Fruit fly (Drosophila melanogaster) whole organism, embryonic: ENCODE data around the gene CG33489.

Experiments
- Adf1 ChIP-seq: fragments of 200-800 bp; sonication (Bioruptor generic); IDR thresholded peaks from 2 replicates; pipeline ENCODE4 v1.3.6; 2022; ENCODE audit warnings: missing biosample characterization, missing genetic modification characterization
- B-H2 ChIP-seq: fragments of 200-800 bp; sonication (Bioruptor generic); optimal IDR thresholded peaks from 2 replicates; lab custom pipeline; 2018; ENCODE audit warnings: missing biosample characterization, mild to moderate bottlenecking, missing genetic modification characterization
- BtbVII ChIP-seq: fragments of 200-800 bp; sonication (Bioruptor generic); optimal IDR thresholded peaks from 3 replicates; lab custom pipeline; 2017; ENCODE audit warnings: missing biosample characterization, mild to moderate bottlenecking, missing genetic modification characterization
- CG10267 ChIP-seq: fragments of 200-800 bp; sonication (Bioruptor generic); optimal IDR thresholded peaks from 2 replicates; lab custom pipeline; 2018; ENCODE audit warnings: missing biosample characterization, mild to moderate bottlenecking, missing genetic modification characterization, moderate library complexity
- CG10565 ChIP-seq: fragments of 200-800 bp; sonication (Bioruptor generic); optimal IDR thresholded peaks from 3 replicates; lab custom pipeline; 2016; ENCODE audit warnings: missing biosample characterization, mild to moderate bottlenecking, missing genetic modification characterization
- CG10979 ChIP-seq: fragments of 200-800 bp; sonication (Bioruptor generic); optimal IDR thresholded peaks from 2 replicates; lab custom pipeline; 2018; ENCODE audit warnings: missing biosample characterization, mild to moderate bottlenecking, missing genetic modification characterization, moderate library complexity
- CG11696 ChIP-seq: fragments of 200-800 bp; sonication (Bioruptor generic); IDR thresholded peaks from 2 replicates; pipeline ENCODE4 v1.3.6; 2022; ENCODE audit warnings: missing biosample characterization, missing genetic modification characterization
- CG12071 ChIP-seq: fragments of 200-800 bp; sonication (Bioruptor generic); optimal IDR thresholded peaks from 3 replicates; lab custom pipeline; 2018; ENCODE audit warnings: missing biosample characterization, mild to moderate bottlenecking, missing genetic modification characterization
- CG12219 ChIP-seq: fragments of 200-800 bp; sonication (Bioruptor generic); optimal IDR thresholded peaks from 3 replicates; lab custom pipeline; 2018; ENCODE audit warnings: missing biosample characterization, mild to moderate bottlenecking, missing genetic modification characterization
- CG15601 ChIP-seq: fragments of 200-800 bp; sonication (Bioruptor generic); optimal IDR thresholded peaks from 3 replicates; lab custom pipeline; 2019; ENCODE audit warnings: missing biosample characterization, mild to moderate bottlenecking, missing genetic modification characterization, moderate library complexity
- CG17361 ChIP-seq: fragments of 200-800 bp; sonication (Bioruptor generic); IDR thresholded peaks from 3 replicates; pipeline ENCODE4 v1.3.6; 2022; ENCODE audit warnings: missing biosample characterization, missing genetic modification characterization
- CG17568 ChIP-seq: fragments of 200-800 bp; sonication (Bioruptor generic); optimal IDR thresholded peaks from 2 replicates; lab custom pipeline; 2018; ENCODE audit warnings: missing biosample characterization, mild to moderate bottlenecking, missing genetic modification characterization, moderate library complexity
- CG1832 ChIP-seq: fragments of 200-800 bp; sonication (Bioruptor generic); optimal IDR thresholded peaks from 2 replicates; lab custom pipeline; 2017; ENCODE audit warnings: missing biosample characterization, mild to moderate bottlenecking, missing genetic modification characterization, inconsistent platforms
- CG2116 ChIP-seq: fragments of 200-800 bp; sonication (Bioruptor generic); optimal IDR thresholded peaks from 3 replicates; lab custom pipeline; 2018; ENCODE audit warnings: missing biosample characterization, mild to moderate bottlenecking, missing genetic modification characterization
- CG31388 ChIP-seq: fragments of 200-800 bp; sonication (Bioruptor generic); optimal IDR thresholded peaks from 2 replicates; lab custom pipeline; 2016; ENCODE audit warnings: missing biosample characterization, missing genetic modification characterization
- CG31441 ChIP-seq: fragments of 200-800 bp; sonication (Bioruptor generic); IDR thresholded peaks from 2 replicates; pipeline ENCODE4 v1.3.6; 2022; ENCODE audit warnings: missing biosample characterization, missing genetic modification characterization
- CG3847 ChIP-seq: fragments of 200-800 bp; sonication (Bioruptor generic); IDR thresholded peaks from 2 replicates; pipeline ENCODE4 v1.3.6; 2022; ENCODE audit warnings: missing biosample characterization, missing genetic modification characterization
- CG3995 ChIP-seq: fragments of 200-800 bp; sonication (Bioruptor generic); optimal IDR thresholded peaks from 3 replicates; lab custom pipeline; 2016; ENCODE audit warnings: missing biosample characterization, missing genetic modification characterization
- CG4404 ChIP-seq: fragments of 200-800 bp; sonication (Bioruptor generic); IDR thresholded peaks from 2 replicates; pipeline ENCODE4 v1.3.6; 2022; ENCODE audit warnings: missing biosample characterization, missing genetic modification characterization
- CG4730 ChIP-seq: fragments of 200-800 bp; sonication (Bioruptor generic); IDR thresholded peaks from 2 replicates; pipeline ENCODE4 v1.3.6; 2022; ENCODE audit warnings: missing biosample characterization, missing genetic modification characterization
- CG6175 ChIP-seq: fragments of 200-800 bp; sonication (Bioruptor generic); IDR thresholded peaks from 3 replicates; pipeline ENCODE4 v1.3.6; 2022; ENCODE audit warnings: missing biosample characterization, missing genetic modification characterization
- CG6854 ChIP-seq: fragments of 200-800 bp; sonication (Bioruptor generic); optimal IDR thresholded peaks from 3 replicates; lab custom pipeline; 2017; ENCODE audit warnings: missing biosample characterization, mild to moderate bottlenecking, missing genetic modification characterization
- CG9215 ChIP-seq: fragments of 200-800 bp; sonication (Bioruptor generic); IDR thresholded peaks from 2 replicates; pipeline ENCODE4 v1.3.6; 2022; ENCODE audit warnings: missing biosample characterization, missing genetic modification characterization
- D19A ChIP-seq: fragments of 200-800 bp; optimal IDR thresholded peaks from 3 replicates; lab custom pipeline; 2019; ENCODE audit warnings: missing biosample characterization, mild to moderate bottlenecking, missing genetic modification characterization, moderate library complexity
- Dfd ChIP-seq, 2 experiments: fragments of >200 bp; optimal IDR thresholded peaks; 2 replicates each; lab custom pipeline; 2017; ENCODE audit warnings: missing biosample characterization in 2 of 2, missing genetic modification characterization in 2 of 2
- Doc2 ChIP-seq: fragments of 200-800 bp; sonication (Bioruptor generic); IDR thresholded peaks from 2 replicates; pipeline ENCODE4 v1.3.6; 2022; ENCODE audit warnings: missing biosample characterization, missing genetic modification characterization
- MESR4 ChIP-seq: fragments of 200-800 bp; sonication (Bioruptor generic); optimal IDR thresholded peaks from 2 replicates; lab custom pipeline; 2018; ENCODE audit warnings: missing biosample characterization, mild to moderate bottlenecking, missing genetic modification characterization, moderate library complexity
- Meics ChIP-seq: fragments of 200-800 bp; sonication (Bioruptor generic); optimal IDR thresholded peaks from 2 replicates; lab custom pipeline; 2017; ENCODE audit warnings: missing biosample characterization, mild to moderate bottlenecking, missing genetic modification characterization
- NfI ChIP-seq: fragments of 200-800 bp; sonication (Bioruptor generic); optimal IDR thresholded peaks from 3 replicates; lab custom pipeline; 2018; ENCODE audit warnings: missing biosample characterization, mild to moderate bottlenecking, missing genetic modification characterization, moderate library complexity
- Optix ChIP-seq: fragments of 200-800 bp; sonication (Bioruptor generic); IDR thresholded peaks from 3 replicates; pipeline ENCODE4 v1.3.6; 2022; ENCODE audit warnings: missing biosample characterization, missing genetic modification characterization
- PHDP ChIP-seq: fragments of 200-800 bp; sonication (Bioruptor generic); optimal IDR thresholded peaks from 3 replicates; lab custom pipeline; 2018; ENCODE audit warnings: missing biosample characterization, mild to moderate bottlenecking, missing genetic modification characterization, moderate library complexity
- Sox102F ChIP-seq: fragments of 200-800 bp; sonication (Bioruptor generic); optimal IDR thresholded peaks from 2 replicates; lab custom pipeline; 2018; ENCODE audit warnings: missing biosample characterization, mild to moderate bottlenecking, missing genetic modification characterization, moderate library complexity
- bbx ChIP-seq: fragments of 200-800 bp; sonication (Bioruptor generic); IDR thresholded peaks from 2 replicates; pipeline ENCODE4 v1.3.6; 2022; ENCODE audit warnings: missing biosample characterization, missing genetic modification characterization; ENCODE audit not compliant: partially characterized antibody
- chinmo ChIP-seq: fragments of 200-800 bp; sonication (Bioruptor generic); IDR thresholded peaks from 4 replicates; pipeline ENCODE4 v1.3.6; 2022; ENCODE audit warnings: missing biosample characterization, missing genetic modification characterization; ENCODE audit not compliant: partially characterized antibody
- crp ChIP-seq, 2 experiments: fragments of 200-800 bp; sonication (Bioruptor generic); optimal IDR thresholded peaks; 2 replicates in 1 of 2; 3 replicates in 1 of 2; lab custom pipeline; 2017; ENCODE audit warnings: missing biosample characterization in 2 of 2, missing genetic modification characterization in 2 of 2, mild to moderate bottlenecking in 1 of 2, moderate library complexity in 1 of 2
- dpn ChIP-seq, 2 experiments: fragments of 200-800 bp; sonication (Bioruptor generic); optimal IDR thresholded peaks; 3 replicates each; lab custom pipeline; 2016; ENCODE audit warnings: missing biosample characterization in 2 of 2, missing genetic modification characterization in 2 of 2
- fd3F ChIP-seq: fragments of 200-800 bp; sonication (Bioruptor generic); optimal IDR thresholded peaks from 2 replicates; lab custom pipeline; 2018; ENCODE audit warnings: missing biosample characterization, mild to moderate bottlenecking, missing genetic modification characterization, moderate library complexity
- gcm2 ChIP-seq: fragments of 200-800 bp; sonication (Bioruptor generic); optimal IDR thresholded peaks from 2 replicates; lab custom pipeline; 2016; ENCODE audit warnings: missing biosample characterization, missing genetic modification characterization
- gro ChIP-seq: fragments of 200-800 bp; sonication (Bioruptor generic); optimal IDR thresholded peaks from 2 replicates; lab custom pipeline; 2016; ENCODE audit warnings: missing biosample characterization, missing genetic modification characterization
- gsb ChIP-seq: fragments of 200-800 bp; sonication (Bioruptor generic); IDR thresholded peaks from 2 replicates; pipeline ENCODE4 v1.3.6; 2022; ENCODE audit warnings: missing biosample characterization, missing genetic modification characterization
- gsb-n ChIP-seq: fragments of 200-800 bp; sonication (Bioruptor generic); optimal IDR thresholded peaks from 3 replicates; lab custom pipeline; 2018; ENCODE audit warnings: missing biosample characterization, mild to moderate bottlenecking, missing genetic modification characterization
- hbn ChIP-seq: fragments of 200-800 bp; sonication (Bioruptor generic); IDR thresholded peaks from 2 replicates; pipeline ENCODE4 v1.3.6; 2022; ENCODE audit warnings: missing biosample characterization, missing genetic modification characterization; ENCODE audit not compliant: partially characterized antibody
- jumu ChIP-seq: fragments of 200-800 bp; sonication (Bioruptor generic); optimal IDR thresholded peaks from 3 replicates; lab custom pipeline; 2016; ENCODE audit warnings: missing biosample characterization, missing genetic modification characterization
- lbe ChIP-seq: fragments of 200-800 bp; sonication (Bioruptor generic); optimal IDR thresholded peaks from 2 replicates; lab custom pipeline; 2016; ENCODE audit warnings: missing biosample characterization, mild to moderate bottlenecking, missing genetic modification characterization
- maf-S ChIP-seq: fragments of 200-800 bp; sonication (Bioruptor generic); optimal IDR thresholded peaks from 2 replicates; lab custom pipeline; 2016; ENCODE audit warnings: missing biosample characterization, missing genetic modification characterization
- p53 ChIP-seq: fragments of 200-800 bp; sonication (Bioruptor generic); optimal IDR thresholded peaks from 2 replicates; lab custom pipeline; 2016; ENCODE audit warnings: missing biosample characterization, missing genetic modification characterization
- psq ChIP-seq: fragments of 200-800 bp; sonication (Bioruptor generic); optimal IDR thresholded peaks from 2 replicates; lab custom pipeline; 2017; ENCODE audit warnings: missing biosample characterization, missing genetic modification characterization
- tgo ChIP-seq: fragments of 200-800 bp; sonication (Bioruptor generic); IDR thresholded peaks from 3 replicates; pipeline ENCODE4 v1.3.6; 2022; ENCODE audit warnings: missing biosample characterization, missing genetic modification characterization
- trem ChIP-seq: fragments of 200-800 bp; optimal IDR thresholded peaks from 3 replicates; lab custom pipeline; 2019; ENCODE audit warnings: missing biosample characterization, mild to moderate bottlenecking, missing genetic modification characterization, moderate library complexity
- usp ChIP-seq: fragments of >200 bp; optimal IDR thresholded peaks from 2 replicates; lab custom pipeline; 2017; ENCODE audit warnings: missing biosample characterization, missing genetic modification characterization
- z ChIP-seq: fragments of 200-800 bp; sonication (Bioruptor generic); IDR thresholded peaks from 3 replicates; pipeline ENCODE4 v1.3.6; 2022; ENCODE audit warnings: missing biosample characterization, missing genetic modification characterization

Gene CG33489

DNA sequence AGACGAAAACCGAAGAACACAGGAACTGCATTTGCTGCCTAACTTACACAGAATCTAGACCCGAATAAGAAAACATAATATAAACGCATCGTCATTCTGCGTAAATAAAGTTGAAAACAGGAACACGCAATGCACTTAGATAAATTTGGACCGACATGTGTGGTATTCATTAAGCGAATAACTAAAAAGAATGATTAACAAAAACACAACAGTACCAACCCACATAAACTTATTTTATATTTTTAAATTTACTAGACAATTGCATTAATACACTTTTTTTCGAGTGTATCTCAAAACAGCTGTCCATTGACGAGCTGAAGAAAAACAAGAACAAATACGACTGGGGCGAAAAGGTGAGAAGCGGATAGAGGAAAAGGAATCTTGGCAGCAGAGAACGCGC lies 22.5 kb downstream of the CG33489 start (continued):
- TF ChIP-seq dpn (GFP tag; optimal IDR thresholded peaks at IDR 0.05; lab: Kevin White, UChicago), result peak; percentile 70 to 80
- peak; percentile 80 for TF ChIP-seq Sox102F (GFP tag; lab: Kevin White, UChicago)
- peak; percentile 71 for TF ChIP-seq CG12219 (GFP tag; lab: Kevin White, UChicago)
- TF ChIP-seq gcm2 (GFP tag; lab: Kevin White, UChicago), result no peak
- peak; percentile 11 for TF ChIP-seq CG6854 (GFP tag; lab: Kevin White, UChicago)
- TF ChIP-seq Dfd (GFP tag; optimal IDR thresholded peaks at IDR 0.05; lab: Kevin White, UChicago), result no peak
- TF ChIP-seq trem (tag; lab: Kevin White, UChicago), result peak; percentile 93
- TF ChIP-seq hbn (GFP tag; lab: Robert Waterston, UW), result no peak
- peak; percentile 9 for TF ChIP-seq p53 (GFP tag; lab: Kevin White, UChicago)
- TF ChIP-seq CG1832 (GFP tag; lab: Kevin White, UChicago), result no peak
- TF ChIP-seq gsb-n (tag; lab: Kevin White, UChicago), result peak; percentile 91
- TF ChIP-seq maf-S (GFP tag; lab: Kevin White, UChicago), result peak; percentile 61
- peak; percentile 55 for TF ChIP-seq CG2116
- TF ChIP-seq CG6175 (GFP tag; lab: Robert Waterston, UW), result no peak
- TF ChIP-seq jumu (GFP tag; lab: Kevin White, UChicago), result peak; percentile 66
- peak; percentile 15 for TF ChIP-seq lbe (GFP tag; lab: Kevin White, UChicago)
- no peak for TF ChIP-seq Adf1 (GFP tag; lab: Robert Waterston, UW)
- peak; percentile 53; the same call in 2 of the 3 replicates for TF ChIP-seq Optix (GFP tag; lab: Robert Waterston, UW)
- TF ChIP-seq CG4730 (GFP tag; lab: Robert Waterston, UW), result peak; percentile 61
- TF ChIP-seq z (GFP tag; lab: Robert Waterston, UW), result 0 out of 3 replicates have a peak, but pooled peaks have one; percentile 5
- peak; percentile 90 for TF ChIP-seq CG4404 (GFP tag; lab: Robert Waterston, UW)
- peak; percentile 58 for TF ChIP-seq CG31388 (GFP tag; lab: Kevin White, UChicago)
- TF ChIP-seq CG31441 (GFP tag; lab: Robert Waterston, UW), result peak; percentile 97
- TF ChIP-seq bbx (GFP tag; lab: Robert Waterston, UW), result no peak
- TF ChIP-seq CG10565, result peak; percentile 64
- peak; percentile 29 for TF ChIP-seq CG12071 (GFP tag; lab: Kevin White, UChicago)
- TF ChIP-seq tgo, result peak; percentile 71
- peak; percentile 47; the same call in 1 of the 2 replicates for TF ChIP-seq CG9215 (GFP tag; lab: Robert Waterston, UW)
- no peak for TF ChIP-seq gro
- TF ChIP-seq fd3F, result no peak
- TF ChIP-seq MESR4 (GFP tag; lab: Kevin White, UChicago), result peak; percentile 23
- TF ChIP-seq CG10979, result peak; percentile 96
- TF ChIP-seq BtbVII (GFP tag; lab: Kevin White, UChicago), result peak; percentile 49
- peak; percentile 91 for TF ChIP-seq CG15601 (tag; lab: Kevin White, UChicago)
- TF ChIP-seq CG17568 (GFP tag; lab: Kevin White, UChicago), result peak; percentile 81
- TF ChIP-seq usp (GFP tag; lab: Kevin White, UChicago), result no peak
- TF ChIP-seq chinmo (GFP tag; lab: Robert Waterston, UW), result no peak
- no peak for TF ChIP-seq CG3995 (GFP tag; lab: Kevin White, UChicago)
- TF ChIP-seq Doc2 (GFP tag; lab: Robert Waterston, UW), result no peak
- peak; percentile 90 for TF ChIP-seq CG10267
- peak; percentile 51 for TF ChIP-seq Meics (GFP tag; lab: Kevin White, UChicago)
- peak; percentile 76 for TF ChIP-seq psq (GFP tag; lab: Kevin White, UChicago)
- peak in 1 of 2 experiments; percentile 63 for TF ChIP-seq crp (GFP tag; optimal IDR thresholded peaks at IDR 0.05; lab: Kevin White, UChicago)
- 0 out of 2 replicates have a peak, but pooled peaks have one; percentile 15 for TF ChIP-seq CG3847 (GFP tag; lab: Robert Waterston, UW)
- TF ChIP-seq B-H2 (GFP tag; lab: Kevin White, UChicago), result no peak
- TF ChIP-seq NfI (GFP tag; lab: Kevin White, UChicago), result peak; percentile 54
- no peak for TF ChIP-seq gsb
- peak; percentile 91 for TF ChIP-seq CG17361
- TF ChIP-seq PHDP (tag; lab: Kevin White, UChicago), result peak; percentile 78
- TF ChIP-seq CG11696, result peak; percentile 67
- peak; percentile 89 for TF ChIP-seq D19A (tag; lab: Kevin White, UChicago)
